Worm (Caenorhabditis elegans) whole organism, L4 larva: ENCODE results near the gene sto-6.

Experiments used
- D1046.2 ChIP-seq: fragments of 200-800 bp; sonication (Bioruptor generic); IDR thresholded peaks from 2 replicates; pipeline ENCODE4 v1.3.6; 2022; ENCODE audit warnings: missing genetic modification characterization, missing compliant biosample characterization
- F10B5.3 ChIP-seq: sonication (generic microtip); optimal IDR thresholded peaks from 2 replicates; lab custom pipeline; 2016; ENCODE audit warnings: mild to moderate bottlenecking, missing genetic modification characterization, missing compliant biosample characterization
- F44E2.7 ChIP-seq: fragments of 200-800 bp; sonication (Bioruptor generic); IDR thresholded peaks from 2 replicates; pipeline ENCODE4 v2.1.2; 2022; ENCODE audit warnings: missing genetic modification characterization, missing compliant biosample characterization
- R02D3.7 ChIP-seq: fragments of 150-350 bp; sonication (generic microtip); optimal IDR thresholded peaks from 3 replicates; lab custom pipeline; 2014; ENCODE audit warnings: missing biosample characterization, missing genetic modification characterization
- Y105C5A.15 ChIP-seq: fragments of 200-800 bp; sonication (Bioruptor generic); IDR thresholded peaks from 2 replicates; pipeline ENCODE4 v1.3.6; 2022; ENCODE audit warnings: missing genetic modification characterization, missing compliant biosample characterization
- Y5F2A.4 ChIP-seq: fragments of 200-800 bp; sonication (Bioruptor generic); optimal IDR thresholded peaks from 2 replicates; lab custom pipeline; 2018; ENCODE audit warnings: mild to moderate bottlenecking, missing genetic modification characterization, missing compliant biosample characterization
- Y75B8A.6 ChIP-seq: fragments of 200-800 bp; sonication (Bioruptor generic); IDR thresholded peaks from 2 replicates; pipeline ENCODE4 v1.3.6; 2022; ENCODE audit warnings: missing genetic modification reagents, missing genetic modification characterization, missing compliant biosample characterization
- ZK546.5 ChIP-seq, 2 experiments: sonication (generic microtip); optimal IDR thresholded peaks; 2 replicates each; lab custom pipeline; 2017; ENCODE audit warnings: missing biosample characterization in 2 of 2, missing genetic modification characterization in 2 of 2
- aly-2 ChIP-seq: sonication (generic microtip); optimal IDR thresholded peaks from 2 replicates; lab custom pipeline; 2018; ENCODE audit warnings: missing biosample characterization, missing genetic modification characterization
- ama-1 ChIP-seq: fragments of 150-350 bp; optimal IDR thresholded peaks from 2 replicates; lab custom pipeline; 2014; ENCODE audit warnings: inconsistent platforms, mixed read lengths
- arid-1 ChIP-seq: fragments of 200-800 bp; sonication (Bioruptor generic); conservative IDR thresholded peaks from 2 replicates; pipeline ENCODE4 v1.3.6; 2022; ENCODE audit warnings: missing genetic modification reagents, missing genetic modification characterization, missing compliant biosample characterization
- ceh-28 ChIP-seq: fragments of 150-350 bp; optimal IDR thresholded peaks from 2 replicates; lab custom pipeline; 2014; ENCODE audit warnings: missing biosample characterization, missing genetic modification reagents, missing genetic modification characterization
- ceh-32 ChIP-seq: sonication (generic microtip); optimal IDR thresholded peaks from 2 replicates; lab custom pipeline; 2016; ENCODE audit warnings: mild to moderate bottlenecking, missing genetic modification characterization, missing compliant biosample characterization; ENCODE audit not compliant: poor library complexity
- ceh-44 ChIP-seq: fragments of 200-800 bp; sonication (Bioruptor generic); IDR thresholded peaks from 2 replicates; pipeline ENCODE4 v1.3.6; 2022; ENCODE audit warnings: missing genetic modification reagents, missing genetic modification characterization, missing compliant biosample characterization
- ceh-62 ChIP-seq: sonication (generic microtip); optimal IDR thresholded peaks from 2 replicates; lab custom pipeline; 2017; ENCODE audit warnings: missing biosample characterization, missing genetic modification characterization
- daf-12 ChIP-seq: fragments of 150-350 bp; optimal IDR thresholded peaks from 2 replicates; lab custom pipeline; 2014; ENCODE audit warnings: missing biosample characterization, missing genetic modification reagents, missing genetic modification characterization
- dmd-8 ChIP-seq: fragments of 200-800 bp; sonication (Bioruptor generic); IDR thresholded peaks from 2 replicates; pipeline ENCODE4 v1.3.6; 2022; ENCODE audit warnings: missing genetic modification characterization, missing compliant biosample characterization
- dve-1 ChIP-seq: sonication (generic microtip); optimal IDR thresholded peaks from 2 replicates; lab custom pipeline; 2017; ENCODE audit warnings: antibody characterized with exemption, mild to moderate bottlenecking, missing genetic modification characterization, missing compliant biosample characterization; ENCODE audit not compliant: insufficient read depth
- egl-43 ChIP-seq: fragments of 200-800 bp; sonication (Bioruptor generic); IDR thresholded peaks from 2 replicates; pipeline ENCODE4 v1.3.6; 2022; ENCODE audit warnings: missing genetic modification reagents, missing genetic modification characterization, missing compliant biosample characterization
- fkh-10 ChIP-seq: fragments of 150-350 bp; optimal IDR thresholded peaks from 2 replicates; lab custom pipeline; 2014; ENCODE audit warnings: missing biosample characterization, missing genetic modification reagents, missing genetic modification characterization
- fos-1 ChIP-seq: fragments of 150-350 bp; optimal IDR thresholded peaks from 2 replicates; lab custom pipeline; 2014; ENCODE audit warnings: missing biosample characterization, missing genetic modification characterization
- hif-1 ChIP-seq, 2 experiments: sonication (generic microtip); optimal IDR thresholded peaks; 2 replicates each; lab custom pipeline; 2016 to 2017; ENCODE audit warnings: missing compliant biosample characterization in 2 of 2, missing genetic modification characterization in 2 of 2, missing genetic modification reagents in 2 of 2, missing genotype in 2 of 2, mild to moderate bottlenecking in 1 of 2
- hmg-1.1 ChIP-seq: fragments of 200-800 bp; sonication (Bioruptor generic); IDR thresholded peaks from 2 replicates; pipeline ENCODE4 v1.3.6; 2022; ENCODE audit warnings: missing genetic modification reagents, missing genetic modification characterization, missing compliant biosample characterization
- jun-1 ChIP-seq: fragments of 150-350 bp; optimal IDR thresholded peaks from 2 replicates; lab custom pipeline; 2014; ENCODE audit warnings: missing biosample characterization, missing genetic modification reagents, missing genetic modification characterization
- lim-7 ChIP-seq: fragments of 200-800 bp; sonication (Bioruptor generic); IDR thresholded peaks from 2 replicates; pipeline ENCODE4 v1.3.6; 2022; ENCODE audit warnings: missing genetic modification characterization, missing compliant biosample characterization
- lin-29 ChIP-seq: fragments of 200-800 bp; sonication (Bioruptor generic); IDR thresholded peaks from 2 replicates; pipeline ENCODE4 v1.3.6; 2022; ENCODE audit warnings: missing genetic modification reagents, missing genetic modification characterization, missing compliant biosample characterization
- lir-3 ChIP-seq: sonication (generic microtip); optimal IDR thresholded peaks from 2 replicates; lab custom pipeline; 2016; ENCODE audit warnings: mild to moderate bottlenecking, missing genetic modification characterization, missing compliant biosample characterization
- madf-9 ChIP-seq: fragments of 200-800 bp; sonication (Bioruptor generic); conservative IDR thresholded peaks from 2 replicates; pipeline ENCODE4 v1.3.6; 2022; ENCODE audit warnings: missing genetic modification reagents, missing genetic modification characterization, missing compliant biosample characterization
- mdt-29 ChIP-seq: fragments of 200-800 bp; sonication (Bioruptor generic); IDR thresholded peaks from 2 replicates; pipeline ENCODE4 v1.3.6; 2022; ENCODE audit warnings: missing genetic modification reagents, missing genetic modification characterization, missing compliant biosample characterization
- mep-1 ChIP-seq: fragments of 150-350 bp; sonication (generic microtip); optimal IDR thresholded peaks from 3 replicates; lab custom pipeline; 2014; ENCODE audit warnings: missing biosample characterization, missing genetic modification characterization
- nhr-10 ChIP-seq: fragments of 150-350 bp; optimal IDR thresholded peaks from 2 replicates; lab custom pipeline; 2014; ENCODE audit warnings: missing biosample characterization, missing genetic modification characterization
- nhr-111 ChIP-seq: fragments of 200-800 bp; sonication (Bioruptor generic); optimal IDR thresholded peaks from 2 replicates; lab custom pipeline; 2018; ENCODE audit warnings: mild to moderate bottlenecking, missing genetic modification characterization, missing compliant biosample characterization
- nhr-41 ChIP-seq: fragments of 200-800 bp; sonication (Bioruptor generic); IDR thresholded peaks from 2 replicates; pipeline ENCODE4 v1.3.6; 2022; ENCODE audit warnings: missing genetic modification reagents, missing genetic modification characterization, missing compliant biosample characterization
- nhr-42 ChIP-seq: fragments of 200-800 bp; sonication (Bioruptor generic); IDR thresholded peaks from 2 replicates; pipeline ENCODE4 v1.3.6; 2022; ENCODE audit warnings: missing genetic modification characterization, missing compliant biosample characterization
- nhr-48 ChIP-seq: sonication (generic microtip); optimal IDR thresholded peaks from 2 replicates; lab custom pipeline; 2016; ENCODE audit warnings: mild to moderate bottlenecking, missing genetic modification characterization, missing compliant biosample characterization
- nhr-6 ChIP-seq: fragments of 150-350 bp; optimal IDR thresholded peaks from 2 replicates; lab custom pipeline; 2014; ENCODE audit warnings: missing biosample characterization, missing genetic modification characterization
- nhr-76 ChIP-seq: fragments of 150-350 bp; optimal IDR thresholded peaks from 2 replicates; lab custom pipeline; 2014; ENCODE audit warnings: missing biosample characterization, missing genetic modification characterization
- pha-4 ChIP-seq, 2 experiments: fragments of 150-350 bp in 1 of 2; fragments of 200-800 bp in 1 of 2; sonication (Bioruptor generic) in 1 of 2; IDR thresholded peaks in 1 of 2; optimal IDR thresholded peaks in 1 of 2; 2 replicates each; pipeline versions ENCODE4 v1.3.6 to Lab custom; 2014 to 2022; ENCODE audit warnings: missing genetic modification characterization in 2 of 2, missing genetic modification reagents in 2 of 2, missing biosample characterization in 1 of 2, missing compliant biosample characterization in 1 of 2
- pqm-1 ChIP-seq: sonication (generic microtip); optimal IDR thresholded peaks from 2 replicates; lab custom pipeline; 2017; ENCODE audit warnings: missing biosample characterization, missing genetic modification characterization
- sdz-12 ChIP-seq: fragments of 200-800 bp; sonication (Bioruptor generic); optimal IDR thresholded peaks from 2 replicates; lab custom pipeline; 2018; ENCODE audit warnings: mild to moderate bottlenecking, missing genetic modification characterization, missing compliant biosample characterization
- snpc-1.2 ChIP-seq: fragments of 200-800 bp; sonication (Bioruptor generic); IDR thresholded peaks from 2 replicates; pipeline ENCODE4 v1.3.6; 2022; ENCODE audit warnings: missing genetic modification reagents, missing genetic modification characterization, missing compliant biosample characterization
- snpc-4 ChIP-seq: fragments of 150-350 bp; optimal IDR thresholded peaks from 2 replicates; lab custom pipeline; 2014; ENCODE audit warnings: missing biosample characterization, missing genetic modification characterization
- unc-130 ChIP-seq: sonication (generic microtip); optimal IDR thresholded peaks from 2 replicates; lab custom pipeline; 2016; ENCODE audit warnings: missing genetic modification reagents, missing genetic modification characterization, missing compliant biosample characterization
- unc-62 ChIP-seq, 3 experiments: fragments of 150-350 bp in 1 of 3; sonication (generic microtip); optimal IDR thresholded peaks in 2 of 3; peaks in 1 of 3; 1 replicate in 1 of 3; 2 replicates in 2 of 3; lab custom pipeline; 2014 to 2017; ENCODE audit warnings: missing biosample characterization in 3 of 3, missing genetic modification characterization in 3 of 3, missing genetic modification reagents in 3 of 3, missing genotype in 1 of 3
- vab-7 ChIP-seq: fragments of 200-800 bp; sonication (Bioruptor generic); IDR thresholded peaks from 2 replicates; pipeline ENCODE4 v1.3.6; 2022; ENCODE audit warnings: missing genetic modification reagents, missing genetic modification characterization, missing compliant biosample characterization
- zip-11 ChIP-seq: fragments of 200-800 bp; sonication (Bioruptor generic); IDR thresholded peaks from 2 replicates; pipeline ENCODE4 v1.3.6; 2022; ENCODE audit warnings: missing genetic modification characterization, missing compliant biosample characterization
- zip-2 ChIP-seq: fragments of 150-350 bp; optimal IDR thresholded peaks from 2 replicates; lab custom pipeline; 2014; ENCODE audit warnings: missing biosample characterization, missing genetic modification characterization
- ztf-11 ChIP-seq: fragments of 150-350 bp; optimal IDR thresholded peaks from 2 replicates; lab custom pipeline; 2014; ENCODE audit warnings: missing biosample characterization, missing genetic modification characterization
- ztf-7 ChIP-seq: fragments of 150-350 bp; optimal IDR thresholded peaks from 2 replicates; lab custom pipeline; 2014; ENCODE audit warnings: missing biosample characterization, missing genetic modification characterization

Gene sto-6

DNA sequence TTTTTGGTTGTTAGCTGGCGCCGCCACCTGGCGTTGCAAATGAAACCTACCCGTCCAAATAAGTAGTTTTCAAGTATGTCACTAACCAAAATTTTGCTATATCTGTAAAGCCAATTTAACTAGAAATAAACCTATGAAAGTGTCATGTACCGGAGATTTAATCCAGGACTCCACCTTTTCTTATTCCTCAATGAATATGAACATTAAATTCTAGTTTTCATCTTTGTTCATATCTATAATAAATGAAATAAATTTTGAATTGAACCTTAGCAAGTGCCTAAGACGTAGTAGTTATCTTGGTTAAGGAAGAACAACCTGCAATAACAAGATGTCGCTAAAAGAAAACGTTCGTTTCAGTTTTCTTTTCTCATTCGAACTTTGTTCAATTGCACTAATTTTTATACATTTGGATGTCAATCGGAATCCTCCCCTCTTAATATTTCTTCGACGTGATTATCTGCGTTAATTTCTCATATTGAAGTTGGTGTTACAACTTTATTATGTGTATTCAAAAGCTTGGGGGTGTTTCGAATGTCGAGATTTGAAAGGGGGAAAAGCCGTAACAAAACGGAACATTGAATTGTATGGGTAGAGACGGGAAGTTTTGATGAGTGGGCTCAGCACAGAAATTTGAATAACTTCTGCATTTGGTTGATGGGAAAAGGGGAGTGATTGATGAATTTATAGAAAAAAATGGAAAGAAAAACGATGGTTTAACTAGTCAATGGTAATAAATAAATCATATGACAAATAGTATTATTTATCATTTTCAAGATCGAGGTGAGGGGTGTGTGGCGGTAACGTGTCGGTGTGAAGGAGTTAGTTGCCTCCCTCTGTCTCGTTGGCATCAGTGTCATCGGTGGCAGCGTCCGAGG, 28.7 kb upstream of the sto-6 start:
- TF ChIP-seq F10B5.3, result peak; percentile 52
- TF ChIP-seq jun-1 (tag; lab: Kevin White, UChicago), result no peak
- peak; percentile 36 for TF ChIP-seq nhr-48
- no peak for TF ChIP-seq aly-2 (tag; lab: Kevin White, UChicago)
- no peak for TF ChIP-seq daf-12 (tag; lab: Kevin White, UChicago)
- no peak for TF ChIP-seq pqm-1 (tag; lab: Kevin White, UChicago)
- no peak for TF ChIP-seq egl-43 (GFP tag; lab: Robert Waterston, UW)
- TF ChIP-seq F44E2.7 (GFP tag; lab: Robert Waterston, UW), result no peak
- no peak for TF ChIP-seq ceh-28 (tag; lab: Kevin White, UChicago)
- 0 out of 2 replicates have a peak, but pooled peaks have one; percentile 7 for TF ChIP-seq zip-11 (GFP tag; lab: Robert Waterston, UW)
- TF ChIP-seq mdt-29 (GFP tag; lab: Robert Waterston, UW), result peak; percentile 23; the same call in 1 of the 2 replicates
- no peak for TF ChIP-seq R02D3.7 (tag; lab: Kevin White, UChicago)
- no peak for TF ChIP-seq nhr-41 (GFP tag; lab: Robert Waterston, UW)
- peak; percentile 61 for TF ChIP-seq fos-1
- TF ChIP-seq ztf-11 (tag; lab: Kevin White, UChicago), result no peak
- no peak for TF ChIP-seq lir-3 (tag; lab: Kevin White, UChicago)
- peak; percentile 73 for TF ChIP-seq nhr-10 (tag; lab: Kevin White, UChicago)
- TF ChIP-seq sdz-12, result peak; percentile 50
- TF ChIP-seq ama-1, result peak; percentile 94
- TF ChIP-seq hmg-1.1 (GFP tag; lab: Robert Waterston, UW), result 0 out of 2 replicates have a peak, but pooled peaks have one; percentile 33
- TF ChIP-seq madf-9, result no peak
- TF ChIP-seq Y75B8A.6, result no peak
- TF ChIP-seq nhr-76 (tag; lab: Kevin White, UChicago), result no peak
- TF ChIP-seq mep-1 (tag; lab: Kevin White, UChicago), result peak; percentile 94
- TF ChIP-seq dmd-8 (GFP tag; lab: Robert Waterston, UW), result no peak
- no peak for TF ChIP-seq snpc-1.2 (GFP tag; lab: Robert Waterston, UW)
- peak; percentile 54 for TF ChIP-seq nhr-111
- peak in 1 of 2 experiments; percentile 61 for TF ChIP-seq hif-1 (tag; optimal IDR thresholded peaks at IDR 0.05; lab: Kevin White, UChicago)
- no peak for TF ChIP-seq lin-29 (GFP tag; lab: Robert Waterston, UW)
- TF ChIP-seq nhr-6 (tag; lab: Kevin White, UChicago), result no peak
- TF ChIP-seq vab-7 (GFP tag; lab: Robert Waterston, UW), result no peak
- peak; percentile 47 for TF ChIP-seq pha-4 (GFP tag; IDR thresholded peaks at IDR 0.05; lab: Robert Waterston, UW)
- TF ChIP-seq pha-4 (tag; optimal IDR thresholded peaks at IDR 0.05; lab: Kevin White, UChicago), result no peak
- no peak for TF ChIP-seq unc-130
- peak; percentile 60 for TF ChIP-seq zip-2 (tag; lab: Kevin White, UChicago)
- TF ChIP-seq lim-7 (GFP tag; lab: Robert Waterston, UW), result no peak
- no peak for TF ChIP-seq ZK546.5 (tag; optimal IDR thresholded peaks at IDR 0.05; lab: Kevin White, UChicago)
- TF ChIP-seq ceh-32 (tag; lab: Kevin White, UChicago), result peak; percentile 11
- no peak for TF ChIP-seq fkh-10 (GFP tag; lab: Kevin White, UChicago)
- no peak for TF ChIP-seq nhr-42 (GFP tag; lab: Robert Waterston, UW)
- TF ChIP-seq Y5F2A.4, result peak; percentile 4
- peak in 1 of 2 experiments; percentile 11 for TF ChIP-seq unc-62 (GFP tag; optimal IDR thresholded peaks at IDR 0.05 in 1 of 2; lab: Kevin White, UChicago)
- TF ChIP-seq unc-62 (tag; optimal IDR thresholded peaks at IDR 0.05; lab: Kevin White, UChicago), result no peak
- TF ChIP-seq dve-1 (tag; lab: Kevin White, UChicago), result peak; percentile 86
- TF ChIP-seq snpc-4 (tag; lab: Kevin White, UChicago), result no peak
- TF ChIP-seq arid-1 (GFP tag; lab: Robert Waterston, UW), result peak; percentile 20
- no peak for TF ChIP-seq ceh-62 (tag; lab: Kevin White, UChicago)
- no peak for TF ChIP-seq Y105C5A.15
- TF ChIP-seq D1046.2 (GFP tag; lab: Robert Waterston, UW), result no peak
- TF ChIP-seq ceh-44 (GFP tag; lab: Robert Waterston, UW), result no peak
- TF ChIP-seq ztf-7 (tag; lab: Kevin White, UChicago), result no peak
